Worm (Caenorhabditis elegans) whole organism, mixed stage, embryonic: ENCODE data around the gene eri-9.
"Not testable (repeated sequence)": the region's sequence is repeated elsewhere in the genome, so short reads cannot be mapped to it uniquely, and the experiment has no call there.

Experiments
- M03D4.4 ChIP-seq: sonication (generic microtip); optimal IDR thresholded peaks from 2 replicates; lab custom pipeline; 2017; ENCODE audit warnings: mild to moderate bottlenecking, missing genetic modification characterization, missing compliant biosample characterization
- bed-3 ChIP-seq: fragments of 200-800 bp; sonication (Bioruptor generic); optimal IDR thresholded peaks from 3 replicates; lab custom pipeline; 2018; ENCODE audit warnings: mild to moderate bottlenecking, missing genetic modification characterization, moderate library complexity, missing compliant biosample characterization
- ceh-39 ChIP-seq: fragments of 150-350 bp; optimal IDR thresholded peaks from 2 replicates; lab custom pipeline; 2014; ENCODE audit warnings: missing biosample characterization, missing genetic modification characterization
- ceh-43 ChIP-seq: fragments of 200-800 bp; sonication (Bioruptor generic); optimal IDR thresholded peaks from 2 replicates; lab custom pipeline; 2018; ENCODE audit warnings: mild to moderate bottlenecking, missing genetic modification characterization, moderate library complexity, missing compliant biosample characterization
- ceh-83 ChIP-seq: fragments of 200-800 bp; sonication (Bioruptor generic); optimal IDR thresholded peaks from 2 replicates; lab custom pipeline; 2018; ENCODE audit warnings: mild to moderate bottlenecking, missing genetic modification characterization, missing compliant biosample characterization
- ces-1 ChIP-seq: fragments of 150-350 bp; optimal IDR thresholded peaks from 2 replicates; lab custom pipeline; 2014; ENCODE audit warnings: missing biosample characterization, missing genetic modification reagents, missing genetic modification characterization
- cnd-1 ChIP-seq: fragments of 200-800 bp; sonication (Bioruptor generic); optimal IDR thresholded peaks from 2 replicates; lab custom pipeline; 2018; ENCODE audit warnings: mild to moderate bottlenecking, missing genetic modification characterization, missing compliant biosample characterization
- drap-1 ChIP-seq: fragments of 200-800 bp; sonication (Bioruptor generic); optimal IDR thresholded peaks from 3 replicates; lab custom pipeline; 2018; ENCODE audit warnings: mild to moderate bottlenecking, missing genetic modification characterization, missing compliant biosample characterization
- elt-1 ChIP-seq: sonication (generic microtip); optimal IDR thresholded peaks from 2 replicates; lab custom pipeline; 2017; ENCODE audit warnings: missing genetic modification characterization, mild to moderate bottlenecking, missing compliant biosample characterization, antibody characterized with exemption, moderate library complexity, borderline replicate concordance; ENCODE audit not compliant: insufficient read depth
- elt-3 ChIP-seq: fragments of 150-350 bp; optimal IDR thresholded peaks from 2 replicates; lab custom pipeline; 2014; ENCODE audit warnings: missing biosample characterization, missing genetic modification characterization
- flh-1 ChIP-seq: fragments of 200-800 bp; sonication (Bioruptor generic); optimal IDR thresholded peaks from 2 replicates; lab custom pipeline; 2018; ENCODE audit warnings: mild to moderate bottlenecking, missing genetic modification characterization, moderate library complexity, missing compliant biosample characterization
- hlh-1 ChIP-seq: fragments of 150-350 bp; optimal IDR thresholded peaks from 2 replicates; lab custom pipeline; 2014; ENCODE audit warnings: missing biosample characterization, missing genetic modification reagents, missing genetic modification characterization
- lin-13 ChIP-seq: fragments of 150-350 bp; optimal IDR thresholded peaks from 2 replicates; lab custom pipeline; 2014; ENCODE audit warnings: missing biosample characterization, missing genetic modification characterization
- lin-32 ChIP-seq: fragments of 200-800 bp; sonication (Bioruptor generic); optimal IDR thresholded peaks from 2 replicates; lab custom pipeline; 2018; ENCODE audit warnings: mild to moderate bottlenecking, missing genetic modification characterization, missing compliant biosample characterization
- lsy-2 ChIP-seq: fragments of 150-350 bp; optimal IDR thresholded peaks from 2 replicates; lab custom pipeline; 2014; ENCODE audit warnings: missing biosample characterization, missing genetic modification characterization
- mab-5 ChIP-seq: fragments of 150-350 bp; optimal IDR thresholded peaks from 2 replicates; lab custom pipeline; 2014; ENCODE audit warnings: missing biosample characterization, missing genetic modification characterization
- mep-1 ChIP-seq: fragments of 150-350 bp; optimal IDR thresholded peaks from 2 replicates; lab custom pipeline; 2017; ENCODE audit warnings: missing biosample characterization, missing genetic modification reagents, missing genetic modification characterization, inconsistent platforms
- mls-2 ChIP-seq: sonication (generic microtip); optimal IDR thresholded peaks from 2 replicates; lab custom pipeline; 2016; ENCODE audit warnings: mild to moderate bottlenecking, missing genetic modification characterization, moderate library complexity, missing compliant biosample characterization
- nhr-12 ChIP-seq: fragments of 150-350 bp; optimal IDR thresholded peaks from 2 replicates; lab custom pipeline; 2014; ENCODE audit warnings: missing biosample characterization, missing genetic modification characterization
- nhr-2 ChIP-seq: fragments of 150-350 bp; optimal IDR thresholded peaks from 2 replicates; lab custom pipeline; 2014; ENCODE audit warnings: missing biosample characterization, missing genetic modification characterization
- nhr-237 ChIP-seq: fragments of 150-350 bp; optimal IDR thresholded peaks from 2 replicates; lab custom pipeline; 2014; ENCODE audit warnings: missing biosample characterization, missing genetic modification characterization
- nhr-28 ChIP-seq: fragments of 150-350 bp; optimal IDR thresholded peaks from 2 replicates; lab custom pipeline; 2014; ENCODE audit warnings: missing biosample characterization, missing genetic modification characterization
- nhr-76 ChIP-seq: sonication (generic microtip); optimal IDR thresholded peaks from 2 replicates; lab custom pipeline; 2017; ENCODE audit warnings: missing biosample characterization, missing genetic modification characterization
- pha-4 ChIP-seq: fragments of 150-350 bp; optimal IDR thresholded peaks from 2 replicates; lab custom pipeline; 2018; ENCODE audit warnings: missing biosample characterization, missing genetic modification reagents, missing genetic modification characterization
- sem-2 ChIP-seq: fragments of 200-800 bp; sonication (Bioruptor generic); optimal IDR thresholded peaks from 2 replicates; lab custom pipeline; 2018; ENCODE audit warnings: mild to moderate bottlenecking, missing genetic modification characterization, missing compliant biosample characterization
- snpc-4 ChIP-seq: fragments of 150-350 bp; optimal IDR thresholded peaks from 2 replicates; lab custom pipeline; 2014; ENCODE audit warnings: missing biosample characterization, missing genetic modification characterization
- sptf-1 ChIP-seq: sonication (generic microtip); optimal IDR thresholded peaks from 2 replicates; lab custom pipeline; 2017; ENCODE audit warnings: mild to moderate bottlenecking, missing genetic modification characterization, moderate library complexity, missing compliant biosample characterization
- tbx-8 ChIP-seq: fragments of 200-800 bp; sonication (Bioruptor generic); optimal IDR thresholded peaks from 2 replicates; lab custom pipeline; 2018; ENCODE audit warnings: mild to moderate bottlenecking, missing genetic modification characterization, moderate library complexity, missing compliant biosample characterization
- unc-120 ChIP-seq: sonication (generic microtip); optimal IDR thresholded peaks from 2 replicates; lab custom pipeline; 2017; ENCODE audit warnings: missing genetic modification characterization, missing compliant biosample characterization; ENCODE audit not compliant: poor library complexity, severe bottlenecking
- unc-62 ChIP-seq: fragments of 150-350 bp; optimal IDR thresholded peaks from 2 replicates; lab custom pipeline; 2014; ENCODE audit warnings: missing biosample characterization, missing genetic modification reagents, missing genetic modification characterization
- zip-8 ChIP-seq: fragments of 150-350 bp; optimal IDR thresholded peaks from 2 replicates; lab custom pipeline; 2014; ENCODE audit warnings: missing biosample characterization, missing genetic modification characterization
- ztf-11 ChIP-seq: fragments of 150-350 bp; optimal IDR thresholded peaks from 2 replicates; lab custom pipeline; 2014; ENCODE audit warnings: missing biosample characterization, missing genetic modification characterization

eri-9 gene

ce11 chrIII:4917960-4918712 is 14.1 kb upstream of the eri-9 start, which contains the start of gene rpb-8:
Gene rpb-8 (minus strand): TSS chrIII:4918008.
- TF ChIP-seq nhr-2 (tag; lab: Kevin White, UChicago) (no peak), mls-2 (no peak), lin-32 (GFP tag; lab: Kevin White, UChicago) (no peak), drap-1 (GFP tag; lab: Kevin White, UChicago) (no peak), mep-1 (tag; lab: Kevin White, UChicago) (peak; percentile 55), nhr-237 (tag; lab: Kevin White, UChicago) (peak; percentile 13), unc-120 (tag; lab: Kevin White, UChicago) (peak; percentile 61), lsy-2 (tag; lab: Kevin White, UChicago) (peak; percentile 67), flh-1 (GFP tag; lab: Kevin White, UChicago) (no peak), elt-3 (tag; lab: Kevin White, UChicago) (no peak), sptf-1 (tag; lab: Kevin White, UChicago) (no peak)
- TF ChIP-seq, all 35 proteins: peak for 4

ce11 chrIII:4918906-4919305 is 13.3 kb upstream of the eri-9 start:
- TF ChIP-seq hlh-1 (tag; lab: Kevin White, UChicago) (no peak), mep-1 (tag; lab: Kevin White, UChicago) (no peak), lin-13 (tag; lab: Kevin White, UChicago) (no peak), nhr-12 (tag; lab: Kevin White, UChicago) (no peak), nhr-2 (tag; lab: Kevin White, UChicago) (no peak), elt-3 (tag; lab: Kevin White, UChicago) (no peak), ztf-11 (tag; lab: Kevin White, UChicago) (no peak), sem-2 (GFP tag; lab: Kevin White, UChicago) (no peak)

ce11 chrIII:4920221-4920620 is 12.0 kb upstream of the eri-9 start, which contains the start of gene ula-1:
Gene ula-1 (minus strand): TSS chrIII:4920321.
- TF ChIP-seq mab-5 (tag; lab: Kevin White, UChicago) (no peak), drap-1 (GFP tag; lab: Kevin White, UChicago) (no peak), zip-8 (tag; lab: Kevin White, UChicago) (no peak), sptf-1 (tag; lab: Kevin White, UChicago) (no peak), bed-3 (GFP tag; lab: Kevin White, UChicago) (no peak), sem-2 (GFP tag; lab: Kevin White, UChicago) (no peak), elt-1 (tag; lab: Kevin White, UChicago) (no peak), hlh-1 (tag; lab: Kevin White, UChicago) (no peak), unc-62 (GFP tag; lab: Kevin White, UChicago) (no peak), ceh-83 (GFP tag; lab: Kevin White, UChicago) (no peak), ztf-11 (tag; lab: Kevin White, UChicago) (no peak), cnd-1 (tag; lab: Kevin White, UChicago) (no peak), ceh-39 (tag; lab: Kevin White, UChicago) (no peak), mep-1 (tag; lab: Kevin White, UChicago) (no peak), mls-2 (no peak), pha-4 (no peak), lsy-2 (tag; lab: Kevin White, UChicago) (no peak), nhr-2 (tag; lab: Kevin White, UChicago) (no peak), flh-1 (GFP tag; lab: Kevin White, UChicago) (no peak)
- TF ChIP-seq, all 35 proteins: peak for 0

- TF ChIP-seq nhr-28 (tag; lab: Kevin White, UChicago); elt-1 (tag; lab: Kevin White, UChicago); drap-1 (GFP tag; lab: Kevin White, UChicago): not testable (repeated sequence)
Measured at ce11 chrIII:4922020-4922419, 10.2 kb upstream of the eri-9 start, which contains the start of gene mmab-1. Gene mmab-1 (minus strand): TSS chrIII:4922114.

DNA sequence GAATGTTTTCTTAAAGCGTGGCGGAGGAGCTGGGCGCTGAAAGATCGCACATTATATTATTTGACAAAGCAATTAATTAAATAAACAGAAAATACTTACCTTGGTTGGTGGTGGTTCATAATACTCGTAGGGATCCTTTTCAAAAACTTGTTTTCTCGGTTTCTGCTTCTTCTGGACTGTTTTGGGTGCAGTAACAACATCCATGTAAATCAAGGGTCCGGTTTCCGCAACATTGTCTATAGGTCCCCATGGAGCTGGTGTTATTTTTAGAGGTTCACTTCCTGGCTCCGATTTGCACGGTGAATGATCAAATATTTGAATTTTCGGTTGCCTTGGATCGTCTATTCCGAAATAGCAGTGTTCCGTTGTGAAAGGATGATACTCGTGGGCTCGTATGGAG is 8.1 kb upstream of the eri-9 start:
- TF ChIP-seq snpc-4 (tag; lab: Kevin White, UChicago) (no peak), ceh-43 (GFP tag; lab: Kevin White, UChicago) (no peak), nhr-76 (tag; lab: Kevin White, UChicago) (no peak), zip-8 (tag; lab: Kevin White, UChicago) (no peak), tbx-8 (no peak), unc-120 (tag; lab: Kevin White, UChicago) (no peak), drap-1 (GFP tag; lab: Kevin White, UChicago) (no peak), elt-1 (tag; lab: Kevin White, UChicago) (no peak), sem-2 (GFP tag; lab: Kevin White, UChicago) (no peak), sptf-1 (tag; lab: Kevin White, UChicago) (no peak), bed-3 (GFP tag; lab: Kevin White, UChicago) (no peak), unc-62 (GFP tag; lab: Kevin White, UChicago) (no peak), ces-1 (no peak), elt-3 (tag; lab: Kevin White, UChicago) (no peak), ztf-11 (tag; lab: Kevin White, UChicago) (no peak), nhr-12 (tag; lab: Kevin White, UChicago) (no peak), M03D4.4 (tag; lab: Kevin White, UChicago) (no peak), mls-2 (no peak), mep-1 (tag; lab: Kevin White, UChicago) (no peak), lsy-2 (tag; lab: Kevin White, UChicago) (no peak)
